Worm (Caenorhabditis elegans) whole organism, mixed stage, embryonic: ENCODE data around the gene fbxb-116.
A peak's percentile ranks its signal among the peaks of the same experiment; 100 is the strongest.

Source experiments
- bed-3 ChIP-seq: fragments of 200-800 bp; sonication (Bioruptor generic); optimal IDR thresholded peaks from 3 replicates; lab custom pipeline; 2018; ENCODE audit warnings: mild to moderate bottlenecking, missing genetic modification characterization, moderate library complexity, missing compliant biosample characterization
- blmp-1 ChIP-seq: fragments of 150-350 bp; optimal IDR thresholded peaks from 2 replicates; lab custom pipeline; 2014; ENCODE audit warnings: missing biosample characterization, missing genetic modification characterization
- ceh-39 ChIP-seq: fragments of 150-350 bp; optimal IDR thresholded peaks from 2 replicates; lab custom pipeline; 2014; ENCODE audit warnings: missing biosample characterization, missing genetic modification characterization
- ceh-83 ChIP-seq: fragments of 200-800 bp; sonication (Bioruptor generic); optimal IDR thresholded peaks from 2 replicates; lab custom pipeline; 2018; ENCODE audit warnings: mild to moderate bottlenecking, missing genetic modification characterization, missing compliant biosample characterization
- cnd-1 ChIP-seq: fragments of 200-800 bp; sonication (Bioruptor generic); optimal IDR thresholded peaks from 2 replicates; lab custom pipeline; 2018; ENCODE audit warnings: mild to moderate bottlenecking, missing genetic modification characterization, missing compliant biosample characterization
- drap-1 ChIP-seq: fragments of 200-800 bp; sonication (Bioruptor generic); optimal IDR thresholded peaks from 3 replicates; lab custom pipeline; 2018; ENCODE audit warnings: mild to moderate bottlenecking, missing genetic modification characterization, missing compliant biosample characterization
- elt-1 ChIP-seq: sonication (generic microtip); optimal IDR thresholded peaks from 2 replicates; lab custom pipeline; 2017; ENCODE audit warnings: missing genetic modification characterization, mild to moderate bottlenecking, missing compliant biosample characterization, antibody characterized with exemption, moderate library complexity, borderline replicate concordance; ENCODE audit not compliant: insufficient read depth
- elt-3 ChIP-seq: fragments of 150-350 bp; optimal IDR thresholded peaks from 2 replicates; lab custom pipeline; 2014; ENCODE audit warnings: missing biosample characterization, missing genetic modification characterization
- flh-1 ChIP-seq: fragments of 200-800 bp; sonication (Bioruptor generic); optimal IDR thresholded peaks from 2 replicates; lab custom pipeline; 2018; ENCODE audit warnings: mild to moderate bottlenecking, missing genetic modification characterization, moderate library complexity, missing compliant biosample characterization
- ham-2 ChIP-seq: fragments of 200-800 bp; sonication (Bioruptor generic); optimal IDR thresholded peaks from 2 replicates; lab custom pipeline; 2018; ENCODE audit warnings: mild to moderate bottlenecking, missing genetic modification characterization, missing compliant biosample characterization
- hlh-1 ChIP-seq: fragments of 150-350 bp; optimal IDR thresholded peaks from 2 replicates; lab custom pipeline; 2014; ENCODE audit warnings: missing biosample characterization, missing genetic modification reagents, missing genetic modification characterization
- lin-13 ChIP-seq: fragments of 150-350 bp; optimal IDR thresholded peaks from 2 replicates; lab custom pipeline; 2014; ENCODE audit warnings: missing biosample characterization, missing genetic modification characterization
- lin-32 ChIP-seq: fragments of 200-800 bp; sonication (Bioruptor generic); optimal IDR thresholded peaks from 2 replicates; lab custom pipeline; 2018; ENCODE audit warnings: mild to moderate bottlenecking, missing genetic modification characterization, missing compliant biosample characterization
- lsy-2 ChIP-seq: fragments of 150-350 bp; optimal IDR thresholded peaks from 2 replicates; lab custom pipeline; 2014; ENCODE audit warnings: missing biosample characterization, missing genetic modification characterization
- mep-1 ChIP-seq: fragments of 150-350 bp; optimal IDR thresholded peaks from 2 replicates; lab custom pipeline; 2017; ENCODE audit warnings: missing biosample characterization, missing genetic modification reagents, missing genetic modification characterization, inconsistent platforms
- mls-2 ChIP-seq: sonication (generic microtip); optimal IDR thresholded peaks from 2 replicates; lab custom pipeline; 2016; ENCODE audit warnings: mild to moderate bottlenecking, missing genetic modification characterization, moderate library complexity, missing compliant biosample characterization
- nhr-12 ChIP-seq: fragments of 150-350 bp; optimal IDR thresholded peaks from 2 replicates; lab custom pipeline; 2014; ENCODE audit warnings: missing biosample characterization, missing genetic modification characterization
- nhr-2 ChIP-seq: fragments of 150-350 bp; optimal IDR thresholded peaks from 2 replicates; lab custom pipeline; 2014; ENCODE audit warnings: missing biosample characterization, missing genetic modification characterization
- nhr-28 ChIP-seq: fragments of 150-350 bp; optimal IDR thresholded peaks from 2 replicates; lab custom pipeline; 2014; ENCODE audit warnings: missing biosample characterization, missing genetic modification characterization
- nhr-76 ChIP-seq: sonication (generic microtip); optimal IDR thresholded peaks from 2 replicates; lab custom pipeline; 2017; ENCODE audit warnings: missing biosample characterization, missing genetic modification characterization
- pha-4 ChIP-seq: fragments of 150-350 bp; optimal IDR thresholded peaks from 2 replicates; lab custom pipeline; 2018; ENCODE audit warnings: missing biosample characterization, missing genetic modification reagents, missing genetic modification characterization
- sem-2 ChIP-seq: fragments of 200-800 bp; sonication (Bioruptor generic); optimal IDR thresholded peaks from 2 replicates; lab custom pipeline; 2018; ENCODE audit warnings: mild to moderate bottlenecking, missing genetic modification characterization, missing compliant biosample characterization
- snpc-4 ChIP-seq: fragments of 150-350 bp; optimal IDR thresholded peaks from 2 replicates; lab custom pipeline; 2014; ENCODE audit warnings: missing biosample characterization, missing genetic modification characterization
- sptf-1 ChIP-seq: sonication (generic microtip); optimal IDR thresholded peaks from 2 replicates; lab custom pipeline; 2017; ENCODE audit warnings: mild to moderate bottlenecking, missing genetic modification characterization, moderate library complexity, missing compliant biosample characterization
- tbx-8 ChIP-seq: fragments of 200-800 bp; sonication (Bioruptor generic); optimal IDR thresholded peaks from 2 replicates; lab custom pipeline; 2018; ENCODE audit warnings: mild to moderate bottlenecking, missing genetic modification characterization, moderate library complexity, missing compliant biosample characterization
- unc-120 ChIP-seq: sonication (generic microtip); optimal IDR thresholded peaks from 2 replicates; lab custom pipeline; 2017; ENCODE audit warnings: missing genetic modification characterization, missing compliant biosample characterization; ENCODE audit not compliant: poor library complexity, severe bottlenecking
- unc-39 ChIP-seq: fragments of 150-350 bp; optimal IDR thresholded peaks from 2 replicates; lab custom pipeline; 2014; ENCODE audit warnings: missing biosample characterization, missing genetic modification characterization
- unc-62 ChIP-seq: fragments of 150-350 bp; optimal IDR thresholded peaks from 2 replicates; lab custom pipeline; 2014; ENCODE audit warnings: missing biosample characterization, missing genetic modification reagents, missing genetic modification characterization
- zip-8 ChIP-seq: fragments of 150-350 bp; optimal IDR thresholded peaks from 2 replicates; lab custom pipeline; 2014; ENCODE audit warnings: missing biosample characterization, missing genetic modification characterization

fbxb-116 gene

DNA sequence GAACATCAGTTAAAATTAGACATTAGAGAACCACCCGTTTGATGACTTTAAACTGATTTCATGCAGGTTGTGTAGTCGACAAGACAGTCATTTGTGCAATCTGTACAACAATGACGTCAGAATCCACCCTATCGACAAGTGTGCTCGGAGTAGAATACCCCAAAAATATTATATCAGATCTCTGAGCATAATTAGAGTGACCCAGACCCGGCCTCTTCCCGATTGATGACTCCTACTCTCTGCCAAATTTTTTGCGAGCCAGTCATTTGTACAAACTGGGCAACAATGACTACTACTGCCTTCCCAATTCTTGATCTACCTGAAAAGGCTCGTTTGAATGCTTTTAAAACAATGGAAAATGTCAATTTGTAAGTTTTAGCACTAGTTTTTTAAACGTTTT, 6.6 kb downstream of the fbxb-116 start, which contains the start of the genes fbxb-115 and fbxb-1:
Gene fbxb-115, minus strand, starts transcription at position 101 of the 400 bp plus-strand sequence.
Gene fbxb-1, plus strand, starts transcription at position 226 of the 400 bp plus-strand sequence.
- TF ChIP-seq snpc-4 (tag; lab: Kevin White, UChicago) (no peak), mep-1 (tag; lab: Kevin White, UChicago) (no peak), unc-120 (tag; lab: Kevin White, UChicago) (no peak), bed-3 (GFP tag; lab: Kevin White, UChicago) (no peak), nhr-28 (tag; lab: Kevin White, UChicago) (no peak), lin-13 (tag; lab: Kevin White, UChicago) (no peak), ceh-39 (tag; lab: Kevin White, UChicago) (no peak)

DNA sequence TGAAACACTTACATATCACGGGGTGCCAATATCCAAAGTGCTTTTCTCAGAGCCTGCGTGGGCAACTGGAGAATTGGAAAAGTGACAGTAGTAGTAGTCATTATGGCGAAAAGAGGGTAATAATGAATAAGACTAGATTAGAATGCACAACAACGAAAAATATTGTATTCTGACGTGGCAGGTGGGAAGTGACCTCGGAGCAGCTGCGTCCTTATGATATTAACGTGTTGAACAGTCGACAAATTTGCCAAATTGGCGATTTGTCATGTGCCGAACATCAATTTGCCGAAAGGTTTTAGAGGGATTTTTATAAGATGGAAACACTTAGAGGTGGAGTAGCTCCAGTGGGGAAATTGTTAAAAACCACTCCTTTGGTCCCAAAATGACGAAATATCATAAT, 17.4 kb downstream of the fbxb-116 start, which contains the start of gene str-81:
Gene str-81, minus strand, starts transcription at position 101 of the 400 bp plus-strand sequence.
- TF ChIP-seq nhr-2 (tag; lab: Kevin White, UChicago), result peak; percentile 36
- TF ChIP-seq nhr-76 (tag; lab: Kevin White, UChicago), result no peak
- no peak for TF ChIP-seq zip-8 (tag; lab: Kevin White, UChicago)
- TF ChIP-seq unc-120 (tag; lab: Kevin White, UChicago), result no peak
- no peak for TF ChIP-seq mls-2
- TF ChIP-seq tbx-8 (GFP tag; lab: Kevin White, UChicago), result no peak
- TF ChIP-seq elt-3 (tag; lab: Kevin White, UChicago), result no peak
- no peak for TF ChIP-seq sptf-1 (tag; lab: Kevin White, UChicago)
- no peak for TF ChIP-seq nhr-12
- TF ChIP-seq ceh-83 (GFP tag; lab: Kevin White, UChicago), result no peak
- TF ChIP-seq ham-2, result no peak
- TF ChIP-seq cnd-1 (tag; lab: Kevin White, UChicago), result peak; percentile 16
- TF ChIP-seq blmp-1 (tag; lab: Kevin White, UChicago), result no peak
- TF ChIP-seq lsy-2, result no peak
- TF ChIP-seq, all 35 proteins: peak for 2

DNA sequence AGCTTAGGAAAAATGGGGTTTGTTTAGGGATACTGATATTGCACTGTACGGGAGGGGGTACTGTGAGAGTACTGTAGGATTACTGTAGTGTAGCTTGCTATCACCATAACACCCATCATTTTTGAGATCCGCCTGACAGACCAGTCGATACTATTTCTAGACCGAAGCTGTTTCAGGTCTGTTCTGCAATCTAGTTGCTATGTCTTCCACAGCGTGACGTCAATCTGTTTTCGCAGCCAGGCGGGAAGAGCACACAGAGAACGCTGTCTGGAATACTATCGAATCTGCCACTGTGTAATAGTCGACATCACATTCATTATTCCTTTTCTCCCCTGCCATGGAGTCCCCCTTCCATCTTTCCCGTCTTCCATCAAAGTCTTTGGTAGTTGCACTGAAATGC, 18.3 kb downstream of the fbxb-116 start, which contains the start of gene F21D9.11:
Gene F21D9.11, plus strand, starts transcription at position 301 of the 400 bp plus-strand sequence.
- no peak for TF ChIP-seq hlh-1 (tag; lab: Kevin White, UChicago)
- no peak for TF ChIP-seq mep-1 (tag; lab: Kevin White, UChicago)
- no peak for TF ChIP-seq snpc-4 (tag; lab: Kevin White, UChicago)
- TF ChIP-seq cnd-1 (tag; lab: Kevin White, UChicago), result no peak
- TF ChIP-seq nhr-12, result no peak
- TF ChIP-seq ceh-39 (tag; lab: Kevin White, UChicago), result no peak
- TF ChIP-seq elt-3 (tag; lab: Kevin White, UChicago), result no peak

DNA sequence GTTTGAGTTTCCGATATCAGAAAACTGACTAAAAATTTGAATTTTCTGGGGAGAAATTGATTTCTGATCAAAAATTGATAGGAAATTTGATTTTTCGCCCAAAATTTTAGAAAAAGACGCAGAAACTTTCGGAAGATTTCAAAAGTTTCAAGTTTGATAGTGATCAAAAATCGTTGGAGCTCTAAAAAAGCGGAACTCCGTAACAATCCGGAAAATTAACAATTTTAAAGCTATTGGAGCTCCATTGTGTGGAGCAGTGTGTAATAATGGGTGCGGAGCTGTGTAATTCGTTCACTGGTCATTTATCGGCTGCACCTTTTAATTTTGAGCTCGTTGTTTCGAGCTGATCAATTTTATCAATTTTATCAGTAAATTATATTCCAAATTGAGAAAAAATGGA, 20.0 kb downstream of the fbxb-116 start, which contains the start of gene F21D9.4:
Gene F21D9.4, plus strand, starts transcription at position 301 of the 400 bp plus-strand sequence.
- TF ChIP-seq drap-1 (GFP tag; lab: Kevin White, UChicago), result no peak
- TF ChIP-seq nhr-12, result no peak
- no peak for TF ChIP-seq mep-1 (tag; lab: Kevin White, UChicago)
- no peak for TF ChIP-seq flh-1 (GFP tag; lab: Kevin White, UChicago)
- no peak for TF ChIP-seq lin-32 (GFP tag; lab: Kevin White, UChicago)
- TF ChIP-seq sem-2 (GFP tag; lab: Kevin White, UChicago), result no peak
- no peak for TF ChIP-seq ceh-83 (GFP tag; lab: Kevin White, UChicago)
- no peak for TF ChIP-seq blmp-1 (tag; lab: Kevin White, UChicago)
- TF ChIP-seq unc-62 (GFP tag; lab: Kevin White, UChicago), result no peak
- no peak for TF ChIP-seq mls-2
- TF ChIP-seq unc-39, result no peak
- TF ChIP-seq elt-1, result no peak

DNA sequence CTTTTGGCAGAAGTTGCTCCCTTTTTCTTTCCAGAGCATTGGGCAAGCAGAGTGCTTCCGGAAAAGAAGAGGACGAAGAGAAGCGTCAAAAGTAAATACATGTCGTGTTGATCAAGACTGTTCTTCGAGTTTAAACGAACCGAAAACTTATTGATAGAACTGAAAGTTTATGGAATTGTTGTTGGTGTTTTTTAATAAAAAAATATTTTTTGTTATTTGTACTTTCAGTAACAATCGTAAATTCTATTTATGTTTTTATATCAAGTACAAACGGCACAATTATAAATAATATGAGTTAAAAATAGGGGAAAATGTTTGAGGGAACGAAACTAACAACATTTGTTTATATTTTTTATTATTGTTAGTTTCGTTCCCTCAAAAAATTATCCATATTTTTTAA, 24.1 kb downstream of the fbxb-116 start, which contains the start of gene F21D9.3:
Gene F21D9.3, minus strand, starts transcription at position 101 of the 400 bp plus-strand sequence.
- TF ChIP-seq pha-4 (tag; lab: Kevin White, UChicago) (no peak), unc-120 (tag; lab: Kevin White, UChicago) (no peak), elt-1 (no peak), cnd-1 (tag; lab: Kevin White, UChicago) (no peak)

DNA sequence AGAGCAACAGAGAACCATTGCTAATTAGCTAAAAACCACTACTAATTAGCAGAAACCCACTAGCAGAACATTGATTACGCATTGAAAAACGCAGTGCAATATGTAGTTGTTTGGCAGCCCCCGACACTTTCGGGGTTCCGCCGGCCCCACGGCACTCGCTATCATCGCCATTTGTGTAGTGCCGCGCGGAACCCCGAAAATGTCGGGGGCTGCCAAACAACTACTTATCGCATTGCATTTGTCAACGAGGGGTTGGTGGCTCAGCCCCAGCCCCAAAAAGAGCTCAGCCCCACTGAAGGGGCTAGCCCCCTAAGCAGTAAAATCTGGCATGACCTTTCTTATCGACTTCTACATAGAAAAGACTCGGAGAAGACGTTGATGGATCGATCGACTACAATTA, 25.8 kb downstream of the fbxb-116 start:
- no peak for TF ChIP-seq elt-1
- no peak for TF ChIP-seq flh-1 (GFP tag; lab: Kevin White, UChicago)
- no peak for TF ChIP-seq unc-62 (GFP tag; lab: Kevin White, UChicago)
- TF ChIP-seq mls-2, result no peak
- no peak for TF ChIP-seq nhr-28 (tag; lab: Kevin White, UChicago)
- TF ChIP-seq hlh-1 (tag; lab: Kevin White, UChicago), result no peak
- TF ChIP-seq zip-8 (tag; lab: Kevin White, UChicago), result no peak
- TF ChIP-seq sem-2 (GFP tag; lab: Kevin White, UChicago), result no peak
- TF ChIP-seq, all 35 proteins: peak for 0
